Fruit fly (Drosophila melanogaster) whole organism, pupa: ENCODE results near the gene Cbp80.

ENCODE experiments used
- CG10348 ChIP-seq: fragments of 200-800 bp; sonication (Bioruptor generic); IDR thresholded peaks from 2 replicates; pipeline ENCODE4 v1.3.6; 2022; ENCODE audit warnings: missing biosample characterization, missing genetic modification characterization
- CG12605 ChIP-seq: fragments of 200-800 bp; sonication (Bioruptor generic); IDR thresholded peaks from 2 replicates; pipeline ENCODE4 v1.3.6; 2022; ENCODE audit warnings: missing biosample characterization, missing genetic modification characterization
- CG13204 ChIP-seq: fragments of 200-800 bp; sonication (Bioruptor generic); optimal IDR thresholded peaks from 2 replicates; lab custom pipeline; 2018; ENCODE audit warnings: missing biosample characterization, mild to moderate bottlenecking, missing genetic modification characterization, moderate library complexity
- CG14655 ChIP-seq: fragments of 200-800 bp; sonication (Bioruptor generic); optimal IDR thresholded peaks from 3 replicates; lab custom pipeline; 2017; ENCODE audit warnings: mild to moderate bottlenecking, missing biosample characterization, missing genetic modification reagents, missing genetic modification characterization
- CG15710 ChIP-seq: fragments of 200-800 bp; sonication (Bioruptor generic); optimal IDR thresholded peaks from 2 replicates; lab custom pipeline; 2018; ENCODE audit warnings: missing biosample characterization, mild to moderate bottlenecking, missing genetic modification characterization, moderate library complexity
- CG17806 ChIP-seq: fragments of 200-800 bp; sonication (Bioruptor generic); optimal IDR thresholded peaks from 2 replicates; lab custom pipeline; 2018; ENCODE audit warnings: missing biosample characterization, mild to moderate bottlenecking, missing genetic modification characterization, moderate library complexity
- CG32121 ChIP-seq: fragments of 200-800 bp; sonication (Bioruptor generic); IDR thresholded peaks from 2 replicates; pipeline ENCODE4 v1.3.6; 2022; ENCODE audit warnings: missing biosample characterization, missing genetic modification characterization
- CG34367 ChIP-seq: fragments of 200-800 bp; sonication (Bioruptor generic); optimal IDR thresholded peaks from 2 replicates; lab custom pipeline; 2018; ENCODE audit warnings: missing biosample characterization, mild to moderate bottlenecking, missing genetic modification characterization
- CG4496 ChIP-seq: fragments of 200-800 bp; sonication (Bioruptor generic); IDR thresholded peaks from 3 replicates; pipeline ENCODE4 v1.3.6; 2022; ENCODE audit warnings: missing biosample characterization, missing genetic modification characterization
- CG8159 ChIP-seq: fragments of 200-800 bp; sonication (Bioruptor generic); optimal IDR thresholded peaks from 3 replicates; lab custom pipeline; 2018; ENCODE audit warnings: missing biosample characterization, mild to moderate bottlenecking, missing genetic modification characterization, moderate library complexity
- CG8301 ChIP-seq: fragments of 200-800 bp; sonication (Bioruptor generic); optimal IDR thresholded peaks from 2 replicates; lab custom pipeline; 2018; ENCODE audit warnings: missing biosample characterization, mild to moderate bottlenecking, missing genetic modification characterization
- CG9948 ChIP-seq: fragments of 200-800 bp; sonication (Bioruptor generic); optimal IDR thresholded peaks from 2 replicates; lab custom pipeline; 2018; ENCODE audit warnings: missing biosample characterization, mild to moderate bottlenecking, missing genetic modification characterization, moderate library complexity
- D1 ChIP-seq: fragments of 200-800 bp; sonication (Bioruptor generic); optimal IDR thresholded peaks from 2 replicates; lab custom pipeline; 2018; ENCODE audit warnings: missing biosample characterization, mild to moderate bottlenecking, missing genetic modification characterization, moderate library complexity
- EcR ChIP-seq: fragments of 200-800 bp; sonication (Bioruptor generic); optimal IDR thresholded peaks from 3 replicates; lab custom pipeline; 2019; ENCODE audit warnings: missing biosample characterization, missing genetic modification characterization, mild to moderate bottlenecking, moderate library complexity, missing genetic modification reagents
- Ets98B ChIP-seq: fragments of 200-800 bp; sonication (Bioruptor generic); IDR thresholded peaks from 2 replicates; pipeline ENCODE4 v1.3.6; 2022; ENCODE audit warnings: missing biosample characterization, missing genetic modification characterization
- Pif1A ChIP-seq: fragments of 200-800 bp; sonication (Bioruptor generic); optimal IDR thresholded peaks from 3 replicates; lab custom pipeline; 2016; ENCODE audit warnings: missing biosample characterization, missing genetic modification characterization
- Pif1B ChIP-seq: fragments of 200-800 bp; sonication (Bioruptor generic); optimal IDR thresholded peaks from 3 replicates; lab custom pipeline; 2016; ENCODE audit warnings: missing biosample characterization, missing genetic modification characterization
- Snoo ChIP-seq: fragments of 200-800 bp; sonication (Bioruptor generic); optimal IDR thresholded peaks from 3 replicates; lab custom pipeline; 2017; ENCODE audit warnings: missing biosample characterization, mild to moderate bottlenecking, missing genetic modification characterization, inconsistent platforms
- fd96Ca ChIP-seq: fragments of 200-800 bp; sonication (Bioruptor generic); IDR thresholded peaks from 3 replicates; pipeline ENCODE4 v1.3.6; 2022; ENCODE audit warnings: missing biosample characterization, missing genetic modification characterization
- gl ChIP-seq: fragments of 200-800 bp; sonication (Bioruptor generic); optimal IDR thresholded peaks from 2 replicates; lab custom pipeline; 2018; ENCODE audit warnings: missing biosample characterization, mild to moderate bottlenecking, missing genetic modification characterization
- rn ChIP-seq: fragments of 200-800 bp; sonication (Bioruptor generic); IDR thresholded peaks from 2 replicates; pipeline ENCODE4 v1.3.6; 2022; ENCODE audit warnings: missing biosample characterization, missing genetic modification characterization

Gene Cbp80

DNA sequence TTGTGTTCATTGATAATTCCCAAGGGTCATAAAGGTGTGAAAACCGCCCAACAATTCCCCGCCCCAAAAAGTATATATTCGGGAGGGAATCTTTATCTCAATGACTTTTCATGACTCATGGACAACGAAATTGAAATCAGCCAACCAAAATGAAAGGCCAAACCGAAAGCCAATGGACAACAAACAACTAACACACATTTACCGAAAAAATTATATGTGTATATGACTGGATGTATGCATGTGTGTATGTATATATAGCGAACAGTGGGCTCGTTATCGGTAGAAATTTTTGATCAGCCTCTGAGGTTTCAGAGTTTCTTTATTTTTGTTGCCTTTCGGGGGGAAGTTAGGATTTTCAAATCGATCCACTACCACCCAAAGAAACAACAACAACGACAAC is 30.9 kb upstream of the Cbp80 start:
- TF ChIP-seq CG15710 (tag; lab: Kevin White, UChicago) (no peak), Snoo (tag; lab: Kevin White, UChicago) (no peak), CG8159 (tag; lab: Kevin White, UChicago) (no peak), CG17806 (tag; lab: Kevin White, UChicago) (no peak), CG14655 (no peak), Ets98B (GFP tag; lab: Robert Waterston, UW) (no peak), CG13204 (GFP tag; lab: Kevin White, UChicago) (no peak), fd96Ca (GFP tag; lab: Robert Waterston, UW) (no peak), CG34367 (tag; lab: Kevin White, UChicago) (no peak), Pif1B (no peak)

DNA sequence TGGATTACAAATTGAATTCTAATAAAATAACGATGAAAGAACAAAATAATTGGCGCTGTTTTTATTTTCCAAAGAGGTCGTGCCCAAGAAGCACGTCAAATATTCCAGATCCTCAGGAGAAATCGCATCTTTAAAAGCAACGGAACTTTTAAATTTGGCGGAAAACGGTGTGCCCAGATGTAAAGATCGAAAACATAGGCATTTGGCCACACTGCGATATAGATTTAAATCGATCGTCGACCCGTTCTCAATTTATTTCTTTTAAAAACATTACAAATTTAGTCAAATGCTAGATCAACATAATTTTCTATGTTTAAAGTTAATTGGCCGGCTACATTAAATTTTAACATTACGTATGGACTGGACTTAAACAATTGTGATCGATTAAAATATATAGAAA is 22.7 kb upstream of the Cbp80 start:
- TF ChIP-seq CG34367 (tag; lab: Kevin White, UChicago) (no peak), Ets98B (GFP tag; lab: Robert Waterston, UW) (no peak), CG13204 (GFP tag; lab: Kevin White, UChicago) (no peak)

DNA sequence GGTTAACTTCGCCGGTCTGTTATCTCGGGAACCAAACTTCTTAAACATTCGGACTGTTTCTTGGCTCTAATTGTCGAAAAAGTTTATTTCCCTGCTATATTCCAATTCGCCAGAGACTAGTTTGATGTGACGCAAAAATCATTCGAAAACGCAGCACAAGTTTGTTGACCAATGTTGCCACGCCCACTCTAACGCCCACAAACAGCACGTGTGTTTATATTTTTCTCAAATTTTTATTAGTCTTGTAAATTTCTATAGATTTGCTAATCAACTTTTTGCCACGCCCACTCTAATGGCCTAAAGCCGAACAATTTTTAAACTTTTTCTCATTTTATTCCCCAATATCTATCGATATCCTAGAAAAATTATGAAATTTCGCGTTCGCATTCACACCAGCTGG is 19.0 kb upstream of the Cbp80 start, which contains the start of gene Alms1b:
Gene Alms1b, minus strand, starts transcription at position 101 of the 400 bp plus-strand sequence.
- no peak for TF ChIP-seq EcR
- no peak for TF ChIP-seq CG15710 (tag; lab: Kevin White, UChicago)
- TF ChIP-seq CG13204 (GFP tag; lab: Kevin White, UChicago), result no peak
- no peak for TF ChIP-seq CG17806 (tag; lab: Kevin White, UChicago)
- TF ChIP-seq CG12605, result no peak
- no peak for TF ChIP-seq gl (tag; lab: Kevin White, UChicago)

DNA sequence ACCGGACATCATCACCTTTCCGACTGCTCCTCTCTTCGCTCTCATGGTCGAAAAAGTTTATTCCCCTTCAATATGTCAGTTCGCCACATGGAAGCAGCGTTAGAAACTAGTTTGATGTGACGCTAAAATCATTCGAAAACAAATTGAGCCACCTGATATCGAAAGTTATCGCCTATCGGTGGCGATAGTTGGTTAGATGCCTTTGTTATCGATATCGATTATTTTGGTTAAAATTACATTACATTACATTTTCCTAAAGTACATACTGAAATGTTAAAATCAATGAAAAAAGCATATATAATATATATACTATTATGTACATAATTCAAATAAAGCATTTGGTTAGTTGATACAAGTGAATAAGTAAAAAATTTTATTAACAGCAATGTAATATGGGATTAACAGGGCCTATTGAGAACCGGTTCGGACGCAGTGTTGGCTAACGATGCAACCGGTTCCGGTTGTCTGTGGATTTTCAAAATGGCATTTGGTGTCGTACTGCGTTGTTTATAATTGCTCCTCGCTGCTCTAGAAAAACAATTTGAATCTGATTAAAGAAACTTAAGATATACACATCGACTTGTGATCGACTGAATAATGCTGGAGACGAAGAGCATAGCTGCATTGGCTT is 13.8 kb upstream of the Cbp80 start, which contains the start of the genes Alms1a and pon:
Gene Alms1a, minus strand, starts transcription at position 149 of the 631 bp plus-strand sequence.
Gene pon, plus strand, starts transcription at position 463 of the 631 bp plus-strand sequence.
- TF ChIP-seq EcR (no peak), CG34367 (tag; lab: Kevin White, UChicago) (no peak), CG14655 (no peak), CG32121 (GFP tag; lab: Robert Waterston, UW) (no peak), CG9948 (no peak), fd96Ca (GFP tag; lab: Robert Waterston, UW) (no peak), rn (GFP tag; lab: Robert Waterston, UW) (no peak), CG15710 (tag; lab: Kevin White, UChicago) (no peak), CG12605 (no peak), CG8301 (tag; lab: Kevin White, UChicago) (no peak), Pif1A (no peak), Pif1B (no peak), gl (tag; lab: Kevin White, UChicago) (no peak), D1 (tag; lab: Kevin White, UChicago) (no peak), CG4496 (GFP tag; lab: Robert Waterston, UW) (no peak)

DNA sequence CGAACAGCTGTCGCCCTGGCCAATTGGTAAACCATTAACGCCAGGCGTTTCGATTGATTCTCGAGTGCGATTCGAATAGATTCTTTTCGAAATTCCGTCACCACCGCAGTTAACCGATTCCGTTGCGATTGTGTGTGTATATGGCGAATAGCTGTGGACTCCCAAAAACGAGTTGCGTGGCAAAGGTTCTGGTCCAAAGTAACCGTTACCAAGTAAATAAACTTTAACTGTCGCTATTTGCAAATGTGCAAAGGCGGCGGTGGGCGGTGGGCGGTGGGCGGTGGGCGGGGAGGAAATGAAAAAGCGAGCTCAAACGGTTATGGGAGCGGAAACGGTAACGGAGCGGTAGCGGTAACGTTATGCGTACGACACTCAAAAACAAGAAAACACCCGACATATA is 5.9 kb upstream of the Cbp80 start, which contains the start of gene CG3081:
Gene CG3081, minus strand, starts transcription at position 101 of the 400 bp plus-strand sequence.
- TF ChIP-seq Pif1A, result no peak
- no peak for TF ChIP-seq CG32121 (GFP tag; lab: Robert Waterston, UW)
- no peak for TF ChIP-seq CG34367 (tag; lab: Kevin White, UChicago)
- no peak for TF ChIP-seq fd96Ca (GFP tag; lab: Robert Waterston, UW)
- TF ChIP-seq Snoo (tag; lab: Kevin White, UChicago), result no peak
- no peak for TF ChIP-seq CG12605
- TF ChIP-seq CG14655, result no peak
- no peak for TF ChIP-seq gl (tag; lab: Kevin White, UChicago)
- no peak for TF ChIP-seq Pif1B

DNA sequence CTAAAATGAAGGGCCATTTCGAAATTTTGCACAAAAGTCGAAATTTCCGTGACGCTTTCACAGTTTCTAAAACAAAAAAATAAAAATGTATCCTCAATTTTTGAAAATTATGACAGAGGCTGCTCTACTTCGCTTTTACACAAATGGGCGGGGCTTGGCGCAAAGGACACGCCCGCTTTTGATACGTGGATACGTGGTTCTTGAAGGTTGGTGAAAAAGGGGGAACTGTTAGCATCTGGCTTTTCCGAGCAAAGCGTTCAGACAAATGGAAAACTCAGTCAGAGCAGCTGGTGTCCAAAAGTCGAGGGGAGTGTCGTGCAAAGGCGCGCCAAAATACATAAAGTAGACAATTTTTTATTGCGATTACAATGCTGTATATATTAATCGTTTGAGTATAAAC is 5.0 kb upstream of the Cbp80 start, which contains the start of gene CG3062:
Gene CG3062, minus strand, starts transcription at position 101 of the 400 bp plus-strand sequence.
- no peak for TF ChIP-seq CG8301 (tag; lab: Kevin White, UChicago)
- no peak for TF ChIP-seq CG4496 (GFP tag; lab: Robert Waterston, UW)
- no peak for TF ChIP-seq CG17806 (tag; lab: Kevin White, UChicago)

DNA sequence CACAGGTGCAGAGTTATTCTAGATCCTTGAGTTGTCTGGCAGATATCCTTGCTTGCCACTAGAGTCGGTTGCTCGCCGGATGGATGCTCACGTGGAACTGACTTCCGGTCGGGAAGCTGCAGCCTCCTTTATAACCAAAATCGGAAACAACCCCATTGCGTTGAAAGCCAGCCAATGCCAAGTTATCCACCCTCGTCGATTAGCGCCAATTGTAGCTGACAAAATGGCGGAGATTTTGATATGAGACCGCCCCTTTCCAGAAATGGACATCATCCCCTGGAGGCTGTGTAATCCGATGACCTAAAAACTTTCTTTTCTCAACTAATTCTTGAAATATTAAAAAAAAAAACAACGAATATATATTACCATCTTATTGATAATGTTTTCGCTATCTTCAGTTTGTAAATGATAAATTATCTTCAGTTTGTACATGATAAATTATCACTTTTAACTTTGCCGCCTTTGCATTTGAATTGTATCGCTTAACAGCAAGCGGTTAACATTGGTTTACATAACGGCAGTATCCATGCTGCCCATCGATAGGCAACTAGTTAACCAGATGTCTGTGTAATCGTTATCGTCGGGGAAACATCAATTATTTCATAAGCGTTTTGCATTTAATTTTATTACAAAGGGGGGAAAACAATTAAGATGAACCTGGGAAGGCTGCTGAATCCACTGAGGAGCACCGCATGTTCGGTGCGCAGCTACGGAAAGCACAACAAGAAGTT is 2.3 kb upstream of the Cbp80 start, which contains the start of the genes HLH4C and mRpL30:
Gene HLH4C, minus strand, starts transcription at position 99 of the 731 bp plus-strand sequence.
Gene mRpL30, plus strand, starts transcription at position 556 of the 731 bp plus-strand sequence.
- TF ChIP-seq Ets98B (GFP tag; lab: Robert Waterston, UW) (no peak), CG15710 (tag; lab: Kevin White, UChicago) (no peak), CG8159 (tag; lab: Kevin White, UChicago) (no peak), CG8301 (tag; lab: Kevin White, UChicago) (no peak), CG4496 (GFP tag; lab: Robert Waterston, UW) (no peak), CG17806 (tag; lab: Kevin White, UChicago) (no peak), CG34367 (tag; lab: Kevin White, UChicago) (no peak), CG10348 (GFP tag; lab: Robert Waterston, UW) (no peak), CG13204 (GFP tag; lab: Kevin White, UChicago) (no peak)
